Fruit fly (Drosophila melanogaster) whole organism, embryonic: ENCODE measurements around the gene CG4839.

Experiments
- ATbp ChIP-seq: fragments of 200-800 bp; sonication (Bioruptor generic); optimal IDR thresholded peaks from 2 replicates; lab custom pipeline; 2017; ENCODE audit warnings: missing biosample characterization, mild to moderate bottlenecking, missing genetic modification characterization, missing genetic modification reagents
- Awh ChIP-seq: fragments of 200-800 bp; sonication (Bioruptor generic); IDR thresholded peaks from 2 replicates; pipeline ENCODE4, ENCODE4 v1.3.6; 2022; ENCODE audit warnings: missing biosample characterization, missing genetic modification characterization
- CG10267 ChIP-seq: fragments of 200-800 bp; sonication (Bioruptor generic); optimal IDR thresholded peaks from 2 replicates; lab custom pipeline; 2018; ENCODE audit warnings: missing biosample characterization, mild to moderate bottlenecking, missing genetic modification characterization, moderate library complexity
- CG10979 ChIP-seq: fragments of 200-800 bp; sonication (Bioruptor generic); optimal IDR thresholded peaks from 2 replicates; lab custom pipeline; 2018; ENCODE audit warnings: missing biosample characterization, mild to moderate bottlenecking, missing genetic modification characterization, moderate library complexity
- CG12391 ChIP-seq: fragments of 200-800 bp; sonication (Bioruptor generic); optimal IDR thresholded peaks from 3 replicates; lab custom pipeline; 2018; ENCODE audit warnings: missing biosample characterization, mild to moderate bottlenecking, missing genetic modification characterization, moderate library complexity
- CG12942 ChIP-seq: fragments of 200-800 bp; sonication (Bioruptor generic); optimal IDR thresholded peaks from 3 replicates; lab custom pipeline; 2016; ENCODE audit warnings: missing biosample characterization, missing genetic modification characterization
- CG13424 ChIP-seq: fragments of 200-800 bp; sonication (Bioruptor generic); optimal IDR thresholded peaks from 2 replicates; lab custom pipeline; 2019; ENCODE audit warnings: missing biosample characterization, mild to moderate bottlenecking, missing genetic modification characterization, moderate library complexity
- CG14710 ChIP-seq: fragments of 200-800 bp; sonication (Bioruptor generic); optimal IDR thresholded peaks from 3 replicates; lab custom pipeline; 2019; ENCODE audit warnings: missing biosample characterization, mild to moderate bottlenecking, missing genetic modification characterization, moderate library complexity
- CG15011 ChIP-seq: fragments of 200-800 bp; sonication (Bioruptor generic); optimal IDR thresholded peaks from 3 replicates; lab custom pipeline; 2018; ENCODE audit warnings: missing biosample characterization, mild to moderate bottlenecking, missing genetic modification characterization
- CG15269 ChIP-seq: fragments of 200-800 bp; sonication (Bioruptor generic); optimal IDR thresholded peaks from 2 replicates; lab custom pipeline; 2018; ENCODE audit warnings: missing biosample characterization, mild to moderate bottlenecking, missing genetic modification characterization, moderate library complexity
- CG1529 ChIP-seq: fragments of 200-800 bp; sonication (Bioruptor generic); optimal IDR thresholded peaks from 3 replicates; lab custom pipeline; 2018; ENCODE audit warnings: missing biosample characterization, missing genetic modification characterization
- CG15479 ChIP-seq: fragments of 200-800 bp; sonication (Bioruptor generic); optimal IDR thresholded peaks from 3 replicates; lab custom pipeline; 2019; ENCODE audit warnings: missing biosample characterization, mild to moderate bottlenecking, missing genetic modification characterization, moderate library complexity
- CG1602 ChIP-seq: fragments of 200-800 bp; sonication (Bioruptor generic); optimal IDR thresholded peaks from 3 replicates; lab custom pipeline; 2016; ENCODE audit warnings: missing biosample characterization, missing genetic modification characterization
- CG16813 ChIP-seq: fragments of 200-800 bp; sonication (Bioruptor generic); IDR thresholded peaks from 3 replicates; pipeline ENCODE4 v1.3.6; 2022; ENCODE audit warnings: missing biosample characterization, missing genetic modification characterization; ENCODE audit not compliant: partially characterized antibody
- CG17385 ChIP-seq: fragments of 200-800 bp; sonication (Bioruptor generic); optimal IDR thresholded peaks from 3 replicates; lab custom pipeline; 2018; ENCODE audit warnings: missing biosample characterization, mild to moderate bottlenecking, missing genetic modification characterization
- CG18262 ChIP-seq: fragments of 200-800 bp; optimal IDR thresholded peaks from 3 replicates; lab custom pipeline; 2019; ENCODE audit warnings: missing biosample characterization, mild to moderate bottlenecking, missing genetic modification characterization, moderate library complexity
- CG2116 ChIP-seq: fragments of 200-800 bp; sonication (Bioruptor generic); optimal IDR thresholded peaks from 3 replicates; lab custom pipeline; 2018; ENCODE audit warnings: missing biosample characterization, mild to moderate bottlenecking, missing genetic modification characterization
- CG3065 ChIP-seq: fragments of 200-800 bp; sonication (Bioruptor generic); optimal IDR thresholded peaks from 2 replicates; lab custom pipeline; 2016; ENCODE audit warnings: missing biosample characterization, missing genetic modification characterization
- CG31224 ChIP-seq: fragments of 200-800 bp; sonication (Bioruptor generic); IDR thresholded peaks from 2 replicates; pipeline ENCODE4 v1.3.6; 2022; ENCODE audit warnings: missing biosample characterization, missing genetic modification characterization
- CG32772 ChIP-seq: fragments of 200-800 bp; sonication (Bioruptor generic); IDR thresholded peaks from 2 replicates; pipeline ENCODE4 v1.3.6; 2022; ENCODE audit warnings: missing biosample characterization, missing genetic modification characterization
- CG3838 ChIP-seq: fragments of 200-800 bp; sonication (Bioruptor generic); optimal IDR thresholded peaks from 3 replicates; lab custom pipeline; 2016; ENCODE audit warnings: missing biosample characterization, missing genetic modification characterization
- CG4328 ChIP-seq: fragments of 200-800 bp; sonication (Bioruptor generic); optimal IDR thresholded peaks from 3 replicates; lab custom pipeline; 2017; ENCODE audit warnings: missing biosample characterization, missing genetic modification reagents, missing genetic modification characterization
- CG4404 ChIP-seq: fragments of 200-800 bp; sonication (Bioruptor generic); IDR thresholded peaks from 2 replicates; pipeline ENCODE4 v1.3.6; 2022; ENCODE audit warnings: missing biosample characterization, missing genetic modification characterization
- CG4617 ChIP-seq: fragments of 200-800 bp; sonication (Bioruptor generic); optimal IDR thresholded peaks from 3 replicates; lab custom pipeline; 2016; ENCODE audit warnings: missing biosample characterization, missing genetic modification characterization, borderline replicate concordance
- CG7372 ChIP-seq: fragments of 200-800 bp; sonication (Bioruptor generic); IDR thresholded peaks from 2 replicates; pipeline ENCODE4 v1.3.6; 2022; ENCODE audit warnings: missing biosample characterization, missing genetic modification characterization
- CkIIα-i1 ChIP-seq: fragments of 200-800 bp; sonication (Bioruptor generic); IDR thresholded peaks from 2 replicates; pipeline ENCODE4 v1.3.6; 2022; ENCODE audit warnings: missing biosample characterization, missing genetic modification characterization
- Dref ChIP-seq: fragments of 200-800 bp; sonication (Bioruptor generic); IDR thresholded peaks from 2 replicates; pipeline ENCODE4 v1.3.6; 2022; ENCODE audit warnings: missing biosample characterization, missing genetic modification characterization
- ERR ChIP-seq: fragments of 200-800 bp; sonication (Bioruptor generic); optimal IDR thresholded peaks from 2 replicates; lab custom pipeline; 2016; ENCODE audit warnings: missing biosample characterization, missing genetic modification characterization
- Fer3 ChIP-seq: fragments of 200-800 bp; sonication (Bioruptor generic); optimal IDR thresholded peaks from 2 replicates; lab custom pipeline; 2018; ENCODE audit warnings: missing biosample characterization, mild to moderate bottlenecking, missing genetic modification characterization, moderate library complexity
- GATAe ChIP-seq: fragments of 200-800 bp; sonication (Bioruptor generic); conservative IDR thresholded peaks from 2 replicates; pipeline ENCODE4 v1.3.6; 2022; ENCODE audit warnings: missing biosample characterization, missing genetic modification characterization
- Gug ChIP-seq: fragments of 200-800 bp; sonication (Bioruptor generic); IDR thresholded peaks from 4 replicates; pipeline ENCODE4 v1.3.6; 2022; ENCODE audit warnings: missing biosample characterization, missing genetic modification characterization
- HmgD ChIP-seq: fragments of 200-800 bp; sonication (Bioruptor generic); optimal IDR thresholded peaks from 3 replicates; lab custom pipeline; 2016; ENCODE audit warnings: missing biosample characterization, missing genetic modification characterization
- Hr3 ChIP-seq: fragments of 200-800 bp; sonication (Bioruptor generic); optimal IDR thresholded peaks from 3 replicates; lab custom pipeline; 2016; ENCODE audit warnings: missing biosample characterization, missing genetic modification characterization
- Hr39 ChIP-seq: fragments of >200 bp; optimal IDR thresholded peaks from 2 replicates; lab custom pipeline; 2017
- Kr ChIP-seq: fragments of 200-800 bp; sonication (Bioruptor generic); optimal IDR thresholded peaks from 2 replicates; lab custom pipeline; 2017; ENCODE audit warnings: missing biosample characterization, mild to moderate bottlenecking, missing genetic modification characterization
- Lpt ChIP-seq: fragments of >200 bp; optimal IDR thresholded peaks from 2 replicates; lab custom pipeline; 2018; ENCODE audit warnings: missing biosample characterization, missing genetic modification characterization
- Nf-YA ChIP-seq: fragments of 200-800 bp; sonication (Bioruptor generic); IDR thresholded peaks from 2 replicates; pipeline ENCODE4 v1.3.6; 2022; ENCODE audit warnings: missing biosample characterization, missing genetic modification characterization
- Rfx ChIP-seq: fragments of 200-800 bp; sonication (Bioruptor generic); IDR thresholded peaks from 2 replicates; pipeline ENCODE4 v1.3.6; 2022; ENCODE audit warnings: missing biosample characterization, missing genetic modification characterization
- ab ChIP-seq: fragments of 200-800 bp; sonication (Bioruptor generic); optimal IDR thresholded peaks from 2 replicates; lab custom pipeline; 2016; ENCODE audit warnings: missing biosample characterization, missing genetic modification characterization
- bowl ChIP-seq: fragments of 200-800 bp; sonication (Bioruptor generic); IDR thresholded peaks from 2 replicates; pipeline ENCODE4 v1.3.6; 2022; ENCODE audit warnings: missing biosample characterization, missing genetic modification characterization
- cato ChIP-seq: fragments of 200-800 bp; sonication (Bioruptor generic); optimal IDR thresholded peaks from 2 replicates; lab custom pipeline; 2016; ENCODE audit warnings: missing biosample characterization, missing genetic modification characterization, borderline replicate concordance
- corto ChIP-seq: fragments of 200-800 bp; sonication (Bioruptor generic); optimal IDR thresholded peaks from 2 replicates; lab custom pipeline; 2016; ENCODE audit warnings: missing biosample characterization, mild to moderate bottlenecking, missing genetic modification characterization, moderate library complexity
- disco-r ChIP-seq: fragments of 200-800 bp; sonication (Bioruptor generic); optimal IDR thresholded peaks from 2 replicates; lab custom pipeline; 2016; ENCODE audit warnings: missing biosample characterization, missing genetic modification characterization
- esg ChIP-seq: fragments of 200-800 bp; sonication (Bioruptor generic); conservative IDR thresholded peaks from 2 replicates; pipeline ENCODE4 v1.3.6; 2022; ENCODE audit warnings: missing biosample characterization, missing genetic modification characterization
- fd96Cb ChIP-seq: fragments of 200-800 bp; sonication (Bioruptor generic); optimal IDR thresholded peaks from 2 replicates; lab custom pipeline; 2018; ENCODE audit warnings: missing biosample characterization, mild to moderate bottlenecking, missing genetic modification characterization, moderate library complexity
- hbn ChIP-seq: fragments of 200-800 bp; sonication (Bioruptor generic); IDR thresholded peaks from 2 replicates; pipeline ENCODE4 v1.3.6; 2022; ENCODE audit warnings: missing biosample characterization, missing genetic modification characterization; ENCODE audit not compliant: partially characterized antibody
- inv ChIP-seq: fragments of 200-800 bp; sonication (Bioruptor generic); IDR thresholded peaks from 2 replicates; pipeline ENCODE4 v1.3.6; 2022; ENCODE audit warnings: missing biosample characterization, missing genetic modification characterization; ENCODE audit not compliant: partially characterized antibody
- phol ChIP-seq: fragments of 200-800 bp; sonication (Bioruptor generic); optimal IDR thresholded peaks from 3 replicates; lab custom pipeline; 2018; ENCODE audit warnings: missing biosample characterization, mild to moderate bottlenecking, missing genetic modification characterization, moderate library complexity
- seq ChIP-seq: fragments of 200-800 bp; sonication (Bioruptor generic); IDR thresholded peaks from 2 replicates; pipeline ENCODE4 v1.3.6; 2022; ENCODE audit warnings: missing biosample characterization, missing genetic modification characterization
- tll ChIP-seq, 2 experiments: fragments of 200-800 bp in 1 of 2; fragments of >200 bp in 1 of 2; sonication (Bioruptor generic) in 1 of 2; optimal IDR thresholded peaks; 2 replicates each; lab custom pipeline; 2017 to 2019; ENCODE audit warnings: missing biosample characterization in 2 of 2, missing genetic modification characterization in 2 of 2, mild to moderate bottlenecking in 1 of 2, moderate library complexity in 1 of 2
- z ChIP-seq: fragments of 200-800 bp; sonication (Bioruptor generic); IDR thresholded peaks from 3 replicates; pipeline ENCODE4 v1.3.6; 2022; ENCODE audit warnings: missing biosample characterization, missing genetic modification characterization

The CG4839 gene

DNA sequence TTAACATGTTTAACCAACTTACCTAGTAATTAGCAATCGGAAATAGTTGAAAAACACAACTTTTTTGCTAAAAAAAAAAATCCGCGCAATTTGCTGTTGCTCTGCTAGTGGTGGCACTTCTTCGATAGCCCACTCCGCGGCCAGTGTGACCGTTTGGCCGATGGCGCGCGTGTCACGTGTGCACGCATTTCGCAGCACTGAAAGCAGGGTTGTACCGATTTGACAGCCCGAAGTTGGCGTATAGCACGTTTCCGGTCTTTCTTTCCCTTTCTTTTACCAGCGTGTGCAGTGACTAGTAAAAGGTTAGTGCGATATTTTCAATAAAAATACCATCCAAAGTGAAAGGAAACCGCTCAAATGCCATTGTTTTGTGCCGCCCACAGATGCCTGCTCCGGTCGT lies 56.3 kb downstream of the CG4839 start, which contains the start of the genes Ripalpha and RpL7 (continued):
- peak; percentile 96 for TF ChIP-seq CG15011 (GFP tag; lab: Kevin White, UChicago)
- peak; percentile 93 for TF ChIP-seq Nf-YA
- TF ChIP-seq corto (GFP tag; lab: Kevin White, UChicago) = peak; percentile 85
- TF ChIP-seq CG10979 (tag; lab: Kevin White, UChicago) = peak; percentile 86
- TF ChIP-seq CG13424 = peak; percentile 87
- peak; percentile 100 for TF ChIP-seq CG2116
- peak in 1 of 2 experiments; percentile 72 for TF ChIP-seq tll (GFP tag; optimal IDR thresholded peaks at IDR 0.05; lab: Kevin White, UChicago)
- peak; percentile 90 for TF ChIP-seq bowl (GFP tag; lab: Robert Waterston, UW)
- TF ChIP-seq cato (GFP tag; lab: Kevin White, UChicago) = peak; percentile 95
- TF ChIP-seq HmgD = peak; percentile 99
- TF ChIP-seq CG31224 (GFP tag; lab: Robert Waterston, UW) = peak; percentile 93
- peak; percentile 97 for TF ChIP-seq CG14710 (tag; lab: Kevin White, UChicago)
- peak; percentile 98 for TF ChIP-seq Dref (GFP tag; lab: Robert Waterston, UW)
- TF ChIP-seq Lpt (GFP tag; lab: Kevin White, UChicago) = no peak
- TF ChIP-seq Awh (GFP tag; lab: Robert Waterston, UW) = peak; percentile 97
- TF ChIP-seq CG12942 (GFP tag; lab: Kevin White, UChicago) = peak; percentile 97
- peak; percentile 78 for TF ChIP-seq fd96Cb (tag; lab: Kevin White, UChicago)
- TF ChIP-seq hbn (GFP tag; lab: Robert Waterston, UW) = peak; percentile 81
- peak; percentile 97 for TF ChIP-seq phol (tag; lab: Kevin White, UChicago)
- TF ChIP-seq CG7372 (GFP tag; lab: Robert Waterston, UW) = peak; percentile 93
- peak; percentile 92 for TF ChIP-seq CG1602
- peak; percentile 95 for TF ChIP-seq CG15479 (GFP tag; lab: Kevin White, UChicago)
- peak; percentile 94 for TF ChIP-seq CG16813 (GFP tag; lab: Robert Waterston, UW)
- TF ChIP-seq CG4617 (GFP tag; lab: Kevin White, UChicago) = peak; percentile 99
- peak; percentile 99 for TF ChIP-seq Rfx (GFP tag; lab: Robert Waterston, UW)
- TF ChIP-seq z = peak; percentile 75; the same call in 2 of the 3 replicates
- TF ChIP-seq CG12391 = peak; percentile 97
- TF ChIP-seq Kr (GFP tag; lab: Kevin White, UChicago) = peak; percentile 95
- TF ChIP-seq Fer3 (tag; lab: Kevin White, UChicago) = peak; percentile 97
- TF ChIP-seq seq (GFP tag; lab: Robert Waterston, UW) = peak; percentile 91
- peak; percentile 88; the same call in 3 of the 4 replicates for TF ChIP-seq Gug (GFP tag; lab: Robert Waterston, UW)
- peak; percentile 97 for TF ChIP-seq CG3065 (GFP tag; lab: Kevin White, UChicago)
- TF ChIP-seq CG1529 (GFP tag; lab: Kevin White, UChicago) = peak; percentile 95
- TF ChIP-seq Hr39 = no peak
- peak; percentile 99 for TF ChIP-seq CG4328 (GFP tag; lab: Kevin White, UChicago)
- TF ChIP-seq inv (GFP tag; lab: Robert Waterston, UW) = peak; percentile 93
- TF ChIP-seq ERR (GFP tag; lab: Kevin White, UChicago) = peak; percentile 97
- TF ChIP-seq esg (GFP tag; lab: Robert Waterston, UW) = peak; percentile 63
- peak; percentile 85 for TF ChIP-seq CG4404 (GFP tag; lab: Robert Waterston, UW)
- TF ChIP-seq ATbp (GFP tag; lab: Kevin White, UChicago) = peak; percentile 98
- TF ChIP-seq CG10267 (tag; lab: Kevin White, UChicago) = peak; percentile 99
- TF ChIP-seq CkIIα-i1 = peak; percentile 83; the same call in 1 of the 2 replicates
- TF ChIP-seq CG18262 (tag; lab: Kevin White, UChicago) = peak; percentile 84
- peak; percentile 93 for TF ChIP-seq Hr3 (GFP tag; lab: Kevin White, UChicago)
- TF ChIP-seq CG3838 (GFP tag; lab: Kevin White, UChicago) = peak; percentile 94
- peak; percentile 95 for TF ChIP-seq CG17385
- TF ChIP-seq CG15269 (tag; lab: Kevin White, UChicago) = peak; percentile 93
- peak; percentile 98 for TF ChIP-seq disco-r (GFP tag; lab: Kevin White, UChicago)
- TF ChIP-seq CG32772 (GFP tag; lab: Robert Waterston, UW) = no peak; the same call in none of the 2 replicates
- peak; percentile 92 for TF ChIP-seq ab
- TF ChIP-seq GATAe (GFP tag; lab: Robert Waterston, UW) = peak; percentile 81
